Worm (Caenorhabditis elegans): ENCODE results near the gene irld-27.

irld-27 gene

ce11 chrII:3323179-3323578 is 9.0 kb upstream of the irld-27 start, which contains the start of gene Y46D2A.2:
TSS of gene Y46D2A.2 (minus strand) at chrII:3323279.
- no peak for TF ChIP-seq dao-5 (tag; optimal IDR thresholded peaks at IDR 0.05)

ce11 chrII:3327104-3327503 is 5.0 kb upstream of the irld-27 start, which contains the start of gene Y46D2A.3:
TSS of gene Y46D2A.3 (minus strand) at chrII:3327204.
- TF ChIP-seq dao-5 (tag; optimal IDR thresholded peaks at IDR 0.05) (no peak), him-1 (tag; optimal IDR thresholded peaks at IDR 0.05) (no peak), W03F9.2 (tag; optimal IDR thresholded peaks at IDR 0.05) (no peak)

DNA sequence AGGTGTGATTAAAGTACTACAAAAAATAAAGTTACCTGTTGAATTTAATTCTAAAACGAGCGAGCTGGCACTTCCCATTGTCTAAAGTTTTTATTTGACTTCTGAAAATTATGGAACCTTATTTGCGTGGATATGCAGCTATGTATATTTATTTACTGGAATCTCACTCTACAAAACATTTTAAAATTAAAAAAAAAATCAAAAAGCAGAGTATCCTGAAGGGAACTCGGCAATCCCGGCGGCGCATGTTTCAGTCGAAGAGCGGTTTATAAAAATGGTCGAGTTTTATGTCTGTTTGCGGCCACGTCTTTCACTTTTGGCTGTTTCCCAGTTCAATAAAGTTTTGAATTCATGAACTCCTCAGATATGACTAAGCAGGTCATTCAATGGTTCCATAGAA is 4.9 kb downstream of the irld-27 start, which contains the start of gene F14D2.19:
Gene F14D2.19, minus strand, starts transcription at position 101 of the 400 bp plus-strand sequence.
- TF ChIP-seq him-1 (tag; optimal IDR thresholded peaks at IDR 0.05) (no peak), dao-5 (tag; optimal IDR thresholded peaks at IDR 0.05) (no peak), W03F9.2 (tag; optimal IDR thresholded peaks at IDR 0.05) (no peak)

ce11 chrII:3338556-3338955 is 6.4 kb downstream of the irld-27 start, which contains the start of gene F14D2.7:
TSS of gene F14D2.7 (minus strand) at chrII:3338656.
- TF ChIP-seq W03F9.2 (tag; optimal IDR thresholded peaks at IDR 0.05) (no peak), him-1 (tag; optimal IDR thresholded peaks at IDR 0.05) (no peak), dao-5 (tag; optimal IDR thresholded peaks at IDR 0.05) (no peak)

ce11 chrII:3340251-3340650 is 8.1 kb downstream of the irld-27 start, which contains the start of gene F14D2.5:
TSS of gene F14D2.5 (plus strand) at chrII:3340551.
- TF ChIP-seq him-1 (tag; optimal IDR thresholded peaks at IDR 0.05) (no peak), W03F9.2 (tag; optimal IDR thresholded peaks at IDR 0.05) (no peak), dao-5 (tag; optimal IDR thresholded peaks at IDR 0.05) (no peak)

DNA sequence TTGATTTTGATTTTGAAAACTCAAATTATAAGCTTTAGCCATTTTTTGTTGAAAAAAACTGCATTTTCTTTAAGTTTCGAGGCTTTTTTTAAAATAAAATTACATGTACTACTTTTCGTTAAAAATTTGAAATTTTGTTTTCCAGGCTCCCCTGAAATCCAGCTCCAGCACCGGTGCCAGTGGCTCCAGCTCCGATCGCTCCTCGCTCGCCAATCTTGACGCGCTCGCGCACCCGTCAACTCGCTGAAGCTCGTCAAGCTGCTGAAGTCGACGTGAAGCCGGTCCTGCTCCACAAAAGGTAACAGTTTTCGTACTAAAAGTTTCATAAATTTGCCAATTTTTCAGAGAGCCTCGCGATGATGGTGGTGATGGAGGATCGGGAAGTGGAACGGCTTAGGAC is 8.7 kb downstream of the irld-27 start:
- no peak for TF ChIP-seq him-1 (tag; optimal IDR thresholded peaks at IDR 0.05)
- TF ChIP-seq W03F9.2 (tag; optimal IDR thresholded peaks at IDR 0.05) = no peak
- no peak for TF ChIP-seq dao-5 (tag; optimal IDR thresholded peaks at IDR 0.05)

DNA sequence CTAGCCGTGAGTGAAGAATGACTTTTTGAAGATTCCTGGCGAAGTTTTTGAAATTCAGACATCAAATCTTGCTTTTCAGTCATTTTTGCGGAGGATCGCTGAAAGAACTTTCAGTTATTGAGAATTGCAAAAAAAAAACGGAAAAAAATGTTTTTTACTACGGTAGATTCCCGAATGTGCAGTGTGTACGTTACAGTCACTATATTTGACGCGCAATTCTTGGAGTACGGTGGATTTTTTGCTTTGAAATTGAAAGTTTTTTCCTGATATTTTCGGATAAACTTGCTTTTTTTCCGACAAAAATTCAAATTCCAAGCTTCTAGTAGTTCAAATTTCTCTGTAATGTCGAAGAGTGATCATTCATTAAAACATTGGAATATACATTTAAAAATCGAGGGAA is 9.8 kb downstream of the irld-27 start, which contains the start of gene F14D2.11:
Gene F14D2.11, minus strand, starts transcription at position 101 of the 400 bp plus-strand sequence.
- TF ChIP-seq him-1 (tag; optimal IDR thresholded peaks at IDR 0.05) = no peak
- TF ChIP-seq dao-5 (tag; optimal IDR thresholded peaks at IDR 0.05) = no peak
- no peak for TF ChIP-seq W03F9.2 (tag; optimal IDR thresholded peaks at IDR 0.05)

DNA sequence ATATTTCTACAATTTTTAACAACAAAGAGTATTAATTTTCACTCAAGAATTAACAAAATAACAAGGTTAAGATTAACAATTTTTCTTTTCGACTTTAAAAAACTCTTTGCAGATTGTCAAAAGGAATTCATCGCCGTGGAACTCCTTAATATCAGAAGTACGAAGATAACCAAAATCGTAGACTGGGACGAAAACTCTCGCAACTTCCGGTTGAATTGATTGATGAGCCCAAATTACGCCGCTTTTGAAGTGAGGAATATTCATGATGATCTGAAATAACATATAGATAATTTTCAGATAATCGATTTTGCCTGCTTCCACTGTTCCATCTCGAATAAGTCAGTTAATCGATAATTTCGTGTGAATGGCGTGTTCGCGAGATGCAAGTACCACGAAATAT is 11.6 kb downstream of the irld-27 start, which contains the start of gene F14D2.15:
Gene F14D2.15, minus strand, starts transcription at position 101 of the 400 bp plus-strand sequence.
- TF ChIP-seq W03F9.2 (tag; optimal IDR thresholded peaks at IDR 0.05) = no peak
- no peak for TF ChIP-seq him-1 (tag; optimal IDR thresholded peaks at IDR 0.05)
- TF ChIP-seq dao-5 (tag; optimal IDR thresholded peaks at IDR 0.05) = no peak

DNA sequence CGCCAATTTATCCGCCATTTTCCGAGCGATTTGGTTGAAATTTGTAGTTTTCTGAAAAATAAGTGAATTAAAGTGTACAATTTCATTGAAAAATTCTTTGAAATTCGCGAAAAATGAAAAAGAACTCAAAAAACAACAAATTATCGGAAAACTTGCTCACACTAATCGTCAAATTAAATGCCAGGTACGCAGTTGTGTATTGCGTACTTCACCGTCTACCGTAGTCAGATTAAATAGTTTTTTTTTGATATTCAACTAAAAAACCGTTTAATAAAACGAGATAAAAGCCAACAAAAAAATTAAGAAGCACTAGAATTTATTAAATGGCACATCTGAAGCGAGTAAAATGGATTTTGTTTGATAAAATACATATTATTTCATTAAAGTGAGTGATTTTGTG is 12.8 kb downstream of the irld-27 start, which contains the start of gene bath-28:
Gene bath-28, minus strand, starts transcription at position 51 of the 400 bp plus-strand sequence.
- no peak for TF ChIP-seq him-1 (tag; optimal IDR thresholded peaks at IDR 0.05)
- no peak for TF ChIP-seq dao-5 (tag; optimal IDR thresholded peaks at IDR 0.05)

DNA sequence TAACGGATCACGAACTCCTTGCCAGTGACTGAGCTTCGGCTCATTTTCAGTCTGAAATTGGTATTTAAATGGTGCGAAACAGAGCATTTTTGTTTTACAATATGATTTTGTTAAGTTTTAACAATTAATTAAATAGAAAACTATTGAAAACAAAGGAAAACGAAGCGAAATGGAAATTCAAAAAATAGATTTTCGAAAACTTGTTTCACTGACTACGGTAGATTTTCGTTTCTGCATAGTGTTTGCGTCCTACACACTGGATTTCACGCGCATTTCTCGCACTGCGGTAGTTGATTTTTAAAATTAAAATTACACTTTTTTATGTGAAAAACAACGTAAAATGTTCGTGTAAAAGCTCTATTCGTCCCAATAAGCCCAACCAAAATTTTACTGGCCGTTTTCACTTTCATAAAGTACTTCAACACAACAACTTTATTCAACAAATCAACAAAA is 14.2 kb downstream of the irld-27 start, which contains the start of gene bath-30:
Gene bath-30, minus strand, starts transcription at position 51 of the 453 bp plus-strand sequence.
- TF ChIP-seq him-1 (tag; optimal IDR thresholded peaks at IDR 0.05) = no peak
- no peak for TF ChIP-seq W03F9.2 (tag; optimal IDR thresholded peaks at IDR 0.05)
- TF ChIP-seq dao-5 (tag; optimal IDR thresholded peaks at IDR 0.05) = no peak

ce11 chrII:3347940-3348610 is 15.9 kb downstream of the irld-27 start, which contains the start of the genes F14D2.14 and bath-29:
TSS of gene F14D2.14 (minus strand) at chrII:3347990.
TSS of gene bath-29 (plus strand) at chrII:3348560.
- TF ChIP-seq W03F9.2 (tag; optimal IDR thresholded peaks at IDR 0.05) (no peak), him-1 (tag; optimal IDR thresholded peaks at IDR 0.05) (no peak), dao-5 (tag; optimal IDR thresholded peaks at IDR 0.05) (no peak)

DNA sequence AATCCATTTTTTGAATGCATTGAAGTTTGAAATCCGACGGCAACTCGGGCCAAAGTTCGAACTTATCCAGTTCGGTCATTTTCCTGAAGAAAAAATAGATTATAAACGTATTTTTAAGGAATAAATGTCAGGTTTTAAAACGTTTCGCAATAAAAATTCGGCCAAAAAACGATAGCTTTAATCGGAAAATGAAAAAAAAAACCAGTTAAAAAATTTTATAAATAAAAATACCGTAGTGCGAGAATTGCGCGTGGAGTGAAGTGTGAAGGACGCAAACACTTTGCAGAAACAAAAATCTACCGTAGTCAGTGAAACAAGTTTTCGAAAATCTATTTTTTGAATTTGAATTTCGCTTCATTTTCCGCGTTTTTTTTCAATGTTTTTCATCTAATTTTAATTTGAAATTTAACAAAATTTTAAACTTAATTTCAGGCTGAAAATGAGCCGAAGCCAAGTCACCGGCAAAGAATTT is 17.7 kb downstream of the irld-27 start, which contains the start of gene F14D2.8:
Gene F14D2.8, minus strand, starts transcription at position 51 of the 472 bp plus-strand sequence.
- TF ChIP-seq W03F9.2 (tag; optimal IDR thresholded peaks at IDR 0.05) = no peak
- no peak for TF ChIP-seq him-1 (tag; optimal IDR thresholded peaks at IDR 0.05)
- no peak for TF ChIP-seq dao-5 (tag; optimal IDR thresholded peaks at IDR 0.05)

- no peak for TF ChIP-seq him-1 (tag; optimal IDR thresholded peaks at IDR 0.05)
- no peak for TF ChIP-seq W03F9.2 (tag; optimal IDR thresholded peaks at IDR 0.05)
- TF ChIP-seq dao-5 (tag; optimal IDR thresholded peaks at IDR 0.05) = no peak
Measured at ce11 chrII:3358834-3359233, 26.7 kb downstream of the irld-27 start, which contains the start of the genes lido-14 and bath-27. TSS of gene lido-14 (plus strand) at chrII:3359134. TSS of gene bath-27 (plus strand) at chrII:3359139.

- TF ChIP-seq dao-5 (tag; optimal IDR thresholded peaks at IDR 0.05) (no peak), W03F9.2 (tag; optimal IDR thresholded peaks at IDR 0.05) (no peak), him-1 (tag; optimal IDR thresholded peaks at IDR 0.05) (no peak)
Measured at ce11 chrII:3367100-3367499, 35.0 kb downstream of the irld-27 start, which contains the start of gene Y49F6C.6. TSS of gene Y49F6C.6 (minus strand) at chrII:3367200.

Measured in whole organism, L4/young adult.